Worm (Caenorhabditis elegans): ENCODE results near the gene F09C12.2.

The F09C12.2 gene

DNA sequence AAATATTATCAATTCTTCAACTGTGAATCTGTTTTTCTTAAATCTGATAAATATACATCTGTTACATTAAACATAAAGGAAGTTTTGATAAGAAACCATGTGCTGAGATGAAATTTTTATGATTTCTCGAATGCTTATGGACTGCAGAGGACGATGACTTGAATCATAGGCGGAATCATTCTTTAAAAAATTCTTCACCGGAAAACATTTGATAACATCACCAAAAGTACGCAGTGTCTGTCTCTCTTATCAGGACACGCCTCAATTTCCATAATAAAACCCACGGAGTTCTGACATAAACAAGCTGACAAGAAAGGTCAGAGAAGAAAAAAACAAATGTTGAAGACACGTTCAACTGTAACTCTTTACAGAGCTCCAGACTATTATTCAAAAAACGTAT, at the start of gene F09C12.2:
Gene F09C12.2 (plus strand): TSS at position 320 of the 400 bp plus-strand sequence.
- TF ChIP-seq unc-62 (GFP tag; optimal IDR thresholded peaks at IDR 0.05): no peak

DNA sequence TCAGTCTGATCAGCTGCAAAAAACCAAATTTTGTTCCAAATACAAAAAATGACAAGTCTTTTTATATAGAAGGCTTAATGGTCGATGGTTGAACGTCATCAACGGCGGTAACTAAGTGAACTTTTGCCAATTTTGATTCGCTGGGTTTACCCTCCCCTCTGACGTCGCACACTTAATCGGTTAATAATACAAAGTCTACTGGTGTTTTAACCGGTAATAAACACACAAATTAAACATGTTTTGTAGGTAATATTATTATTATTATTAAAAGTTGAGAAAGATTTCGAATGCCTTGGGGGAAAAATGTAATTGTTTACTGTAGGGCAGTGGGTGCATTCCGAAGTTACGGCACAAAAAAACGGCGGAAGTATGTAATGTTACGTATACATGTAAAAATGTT, 49.1 kb upstream of the F09C12.2 start, which contains the start of gene pho-12:
Gene pho-12 (minus strand): TSS at position 101 of the 400 bp plus-strand sequence.
- TF ChIP-seq unc-62 (GFP tag; optimal IDR thresholded peaks at IDR 0.05): no peak

DNA sequence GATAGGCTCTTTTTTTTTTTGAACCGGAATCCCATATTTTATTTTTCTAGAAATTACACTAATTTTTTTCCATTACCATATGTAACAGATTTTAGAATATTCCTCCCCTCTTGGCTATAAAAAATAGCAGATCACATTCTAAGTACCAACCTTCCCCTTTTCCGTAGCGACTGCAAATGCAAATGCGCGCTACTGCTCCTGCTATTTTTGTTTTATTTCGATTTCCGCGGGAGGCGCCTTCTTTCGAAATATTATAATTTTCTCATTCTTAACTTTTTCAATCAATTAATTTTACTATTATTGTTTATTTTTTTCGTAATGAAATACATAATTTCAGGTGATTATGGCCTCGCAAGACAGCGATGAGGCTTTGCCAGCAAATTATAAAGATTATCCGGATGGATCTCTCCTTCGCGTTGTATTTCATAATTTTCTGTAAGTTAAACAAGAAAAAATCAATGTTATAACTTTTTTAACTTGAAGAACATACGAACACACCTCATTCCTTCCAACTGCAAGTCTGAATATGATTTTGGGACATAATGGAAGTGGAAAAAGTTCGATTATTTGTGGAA, 47.9 kb upstream of the F09C12.2 start, which contains the start of gene smc-5:
Gene smc-5 (plus strand): TSS at position 332 of the 575 bp plus-strand sequence.
- no peak for TF ChIP-seq unc-62 (GFP tag; optimal IDR thresholded peaks at IDR 0.05)

DNA sequence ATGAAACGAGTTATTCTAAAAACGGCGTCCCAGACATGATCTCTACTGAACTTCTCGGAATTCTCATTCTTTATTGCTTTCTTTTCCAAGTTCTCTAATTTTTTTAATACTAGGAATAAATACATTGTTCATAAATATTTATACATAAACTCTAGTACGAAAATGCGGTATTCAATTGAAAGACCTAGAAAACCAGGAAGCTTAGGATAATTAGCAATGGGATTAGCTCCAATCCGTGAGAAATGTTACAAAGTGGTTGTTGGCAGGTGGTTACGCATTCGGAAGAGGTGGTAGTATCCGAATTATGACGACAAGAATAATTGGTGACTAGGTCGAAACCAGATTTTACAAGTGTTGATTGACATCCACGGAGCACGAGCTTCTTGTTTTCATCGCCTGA, 42.8 kb upstream of the F09C12.2 start:
- TF ChIP-seq unc-62 (GFP tag; optimal IDR thresholded peaks at IDR 0.05): no peak

DNA sequence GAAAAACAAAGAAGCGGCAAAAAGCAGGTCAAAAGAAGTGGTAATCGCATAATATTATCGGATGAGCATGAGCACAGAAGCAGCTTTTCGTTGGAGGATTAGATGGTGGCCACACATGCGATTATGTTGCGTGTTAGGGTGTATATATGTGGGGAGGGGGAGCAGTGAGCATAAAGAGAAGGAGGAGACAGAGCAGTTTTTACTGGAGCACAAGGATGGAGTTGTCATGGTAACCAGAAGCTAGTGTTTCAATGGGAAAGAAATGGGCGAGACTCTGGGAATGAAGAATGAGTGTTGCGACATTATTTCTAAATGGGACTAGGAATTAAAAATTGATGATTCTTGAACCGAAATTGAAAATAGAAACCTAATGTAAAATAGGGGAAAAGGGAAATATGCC, 41.9 kb upstream of the F09C12.2 start, which contains the start of gene C27A2.8:
Gene C27A2.8 (minus strand): TSS at position 117 of the 400 bp plus-strand sequence.
- TF ChIP-seq unc-62 (GFP tag; optimal IDR thresholded peaks at IDR 0.05): no peak

DNA sequence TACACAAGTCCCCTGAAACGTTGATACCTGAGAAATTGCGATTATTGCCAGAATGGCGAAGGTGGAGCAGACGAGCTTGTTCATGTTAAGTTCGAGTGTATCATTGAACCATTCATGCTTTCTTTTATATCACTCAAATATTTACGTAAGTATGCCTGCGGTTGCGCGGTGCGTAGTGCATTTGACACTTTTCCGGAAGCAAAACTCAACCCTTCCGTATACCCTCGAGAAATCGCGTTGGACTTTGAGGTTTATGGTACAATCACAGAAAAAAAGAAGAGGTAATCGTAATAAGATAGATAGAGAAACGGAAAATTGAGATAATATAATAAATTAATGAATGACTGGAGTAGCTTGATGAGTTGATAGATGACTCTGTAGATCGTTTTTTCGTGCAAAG, 40.3 kb upstream of the F09C12.2 start, which contains the start of gene idpb-2:
Gene idpb-2 (minus strand): TSS at position 101 of the 400 bp plus-strand sequence.
- no peak for TF ChIP-seq unc-62 (GFP tag; optimal IDR thresholded peaks at IDR 0.05)

DNA sequence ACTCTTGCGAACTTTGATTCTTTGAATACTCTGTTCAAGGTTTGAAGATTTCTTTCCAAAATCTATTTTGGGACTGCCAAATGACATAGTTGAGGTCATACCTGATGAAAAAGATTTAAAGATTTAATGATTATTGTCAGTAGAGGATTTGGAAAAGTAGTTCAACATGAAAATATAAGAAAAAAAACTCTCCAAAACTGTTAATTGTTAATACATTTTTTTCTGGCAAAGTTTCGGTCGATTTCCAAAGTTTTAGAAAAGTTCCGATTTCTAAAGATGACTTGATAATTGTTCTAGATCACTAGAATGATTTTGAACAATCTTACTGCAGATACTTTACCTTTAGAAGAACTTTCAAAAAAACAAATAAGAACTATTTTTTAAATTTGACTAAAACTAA, 38.5 kb upstream of the F09C12.2 start, which contains the start of gene C27A2.7:
Gene C27A2.7 (minus strand): TSS at position 101 of the 400 bp plus-strand sequence.
- TF ChIP-seq unc-62 (GFP tag; optimal IDR thresholded peaks at IDR 0.05): no peak

DNA sequence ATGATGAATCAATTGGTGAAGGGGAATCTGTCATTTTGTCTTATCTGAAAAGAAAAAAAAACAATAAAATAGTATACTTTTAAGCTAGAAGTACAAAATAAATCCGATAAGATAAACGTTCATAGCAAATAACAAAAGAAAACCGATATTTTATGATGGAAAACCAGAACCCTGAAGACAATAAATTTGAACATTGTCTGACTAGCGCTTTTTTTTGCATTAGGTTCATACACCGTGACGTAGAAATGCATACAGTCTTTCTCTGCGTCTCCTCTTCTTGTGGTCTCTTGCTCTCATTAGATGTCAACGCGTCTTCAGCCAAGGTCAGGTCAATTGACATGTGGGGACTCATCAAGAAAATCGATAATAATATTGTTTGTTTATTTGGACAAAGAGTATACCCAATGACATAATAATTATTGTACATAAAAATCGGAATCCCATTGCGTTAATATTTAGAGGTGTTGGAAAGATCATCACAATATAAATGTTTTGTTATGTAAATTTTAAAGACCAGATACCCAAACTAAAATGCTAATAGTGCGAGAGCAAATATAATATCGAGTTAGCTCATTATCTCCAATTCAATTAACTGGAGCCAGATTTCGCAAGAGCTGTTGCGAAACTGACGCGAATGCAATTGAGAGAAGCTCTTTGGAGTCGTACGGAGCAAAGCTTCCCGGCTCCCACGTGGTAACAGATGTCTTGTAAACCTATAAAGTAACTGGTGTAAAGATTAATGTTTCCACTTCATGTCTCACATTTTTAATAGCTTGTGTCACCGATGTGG, 28.5 kb upstream of the F09C12.2 start, which contains the start of gene dsh-2:
Gene dsh-2 (minus strand): TSS at position 51 of the 790 bp plus-strand sequence.
- no peak for TF ChIP-seq unc-62 (GFP tag; optimal IDR thresholded peaks at IDR 0.05)

DNA sequence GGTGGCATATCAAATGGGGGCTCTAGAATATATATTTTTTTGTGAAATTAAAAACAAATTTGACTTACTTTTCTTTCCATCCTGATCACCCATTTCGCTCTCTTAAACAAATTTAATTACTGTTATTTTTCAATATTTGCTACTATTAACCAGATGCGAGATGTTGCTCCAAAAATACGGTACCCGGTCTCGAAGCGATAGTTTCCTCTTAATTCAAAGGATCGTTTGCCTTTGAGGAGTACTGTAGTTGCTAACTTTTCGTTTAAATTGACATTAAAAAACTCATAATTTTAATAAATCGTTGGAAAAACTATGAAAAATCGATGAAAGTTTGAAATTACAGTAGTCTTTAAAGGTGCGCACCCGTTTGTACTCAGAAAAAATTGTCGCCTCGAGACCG, 26.5 kb upstream of the F09C12.2 start, which contains the start of gene C04G6.4:
Gene C04G6.4 (minus strand): TSS at position 101 of the 400 bp plus-strand sequence.
- TF ChIP-seq unc-62 (GFP tag; optimal IDR thresholded peaks at IDR 0.05): no peak

DNA sequence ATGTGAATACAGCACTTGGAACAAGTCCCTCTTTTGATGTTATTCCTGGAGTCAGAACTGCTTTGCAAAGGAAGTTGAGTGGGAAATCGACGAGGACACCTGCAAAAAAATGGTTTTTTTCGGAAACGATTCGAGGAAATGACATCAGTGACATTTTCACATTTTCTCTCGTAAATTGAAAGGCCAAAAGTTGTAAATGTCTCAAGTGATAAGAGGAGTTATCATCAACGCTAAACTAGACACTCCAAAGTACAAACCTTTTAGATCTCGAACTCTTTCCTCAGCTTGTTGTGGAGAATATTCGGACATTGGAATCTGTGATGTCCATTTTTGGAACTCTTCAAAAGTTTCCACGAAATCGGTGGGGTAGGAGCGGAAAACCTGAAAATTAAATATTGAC, 25.6 kb upstream of the F09C12.2 start:
- TF ChIP-seq unc-62 (GFP tag; optimal IDR thresholded peaks at IDR 0.05): no peak

DNA sequence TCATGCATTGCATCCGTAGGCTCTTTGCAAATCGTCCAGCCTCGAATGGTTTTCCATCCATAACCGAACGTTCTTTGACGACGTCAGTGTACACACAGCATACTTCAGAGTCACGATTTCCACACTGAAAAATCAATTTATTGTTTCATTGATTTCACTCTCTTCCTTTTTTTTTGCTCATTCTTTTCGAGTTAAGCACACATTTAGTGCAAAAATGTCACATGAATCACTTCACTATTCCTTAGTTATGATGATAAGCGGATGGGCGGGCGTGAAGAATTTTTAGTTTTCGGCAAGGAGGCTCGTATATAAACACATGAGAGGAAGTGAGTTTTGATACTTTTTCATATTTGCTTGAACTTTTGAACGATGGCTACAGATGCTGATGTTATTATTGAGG, 24.4 kb upstream of the F09C12.2 start, which contains the start of gene txt-9:
Gene txt-9 (plus strand): TSS at position 336 of the 400 bp plus-strand sequence.
- TF ChIP-seq unc-62 (GFP tag; optimal IDR thresholded peaks at IDR 0.05): no peak

DNA sequence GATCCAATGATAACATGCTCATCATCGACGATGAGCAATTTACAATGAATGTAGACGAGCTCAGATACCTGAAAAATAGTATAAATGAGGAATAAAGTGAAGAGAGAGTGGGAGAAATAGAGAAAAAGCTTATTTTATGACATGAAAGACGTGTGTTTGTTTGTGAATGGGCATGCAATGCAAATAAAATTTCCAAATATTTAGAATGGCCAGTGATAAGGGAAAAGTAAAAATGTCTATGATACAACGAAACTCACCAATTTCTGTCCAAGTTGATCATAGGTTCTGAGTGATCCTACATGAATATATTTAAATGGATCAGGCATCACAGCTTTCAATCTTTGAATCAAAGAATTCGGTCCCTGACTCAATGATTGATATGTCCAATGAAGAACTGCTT, 23.7 kb upstream of the F09C12.2 start:
- TF ChIP-seq unc-62 (GFP tag; optimal IDR thresholded peaks at IDR 0.05): no peak

DNA sequence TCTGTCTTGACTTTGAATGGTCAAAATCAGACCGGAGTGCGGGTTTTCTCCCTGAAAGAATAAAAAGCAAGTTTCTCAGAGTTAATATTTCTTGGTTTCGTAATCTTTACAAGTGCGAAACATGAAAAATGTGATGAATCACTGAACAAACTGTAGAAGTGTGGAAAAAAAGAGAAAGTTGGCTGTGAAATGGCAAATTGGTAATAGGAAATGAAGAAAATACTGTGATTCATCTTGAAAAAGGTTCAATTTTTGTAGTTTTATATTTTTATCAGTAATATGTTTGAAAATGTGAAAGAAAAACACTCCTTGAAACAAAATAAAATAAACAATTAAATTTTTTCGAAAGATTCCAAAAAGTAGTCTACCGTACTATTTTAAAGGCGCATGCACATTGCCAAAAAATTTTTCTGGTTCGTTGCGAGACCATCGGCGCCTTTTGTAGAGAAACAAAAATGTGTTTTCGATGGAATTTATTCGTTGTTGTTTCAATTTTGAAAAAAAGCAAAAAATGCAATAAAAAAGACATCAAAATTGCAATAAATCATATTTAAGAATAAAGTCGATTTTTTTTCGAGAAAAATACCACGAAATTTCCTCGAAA, 18.1 kb upstream of the F09C12.2 start, which contains the start of gene pld-1:
Gene pld-1 (minus strand): TSS at position 51 of the 604 bp plus-strand sequence.
- TF ChIP-seq unc-62 (GFP tag; optimal IDR thresholded peaks at IDR 0.05): no peak

DNA sequence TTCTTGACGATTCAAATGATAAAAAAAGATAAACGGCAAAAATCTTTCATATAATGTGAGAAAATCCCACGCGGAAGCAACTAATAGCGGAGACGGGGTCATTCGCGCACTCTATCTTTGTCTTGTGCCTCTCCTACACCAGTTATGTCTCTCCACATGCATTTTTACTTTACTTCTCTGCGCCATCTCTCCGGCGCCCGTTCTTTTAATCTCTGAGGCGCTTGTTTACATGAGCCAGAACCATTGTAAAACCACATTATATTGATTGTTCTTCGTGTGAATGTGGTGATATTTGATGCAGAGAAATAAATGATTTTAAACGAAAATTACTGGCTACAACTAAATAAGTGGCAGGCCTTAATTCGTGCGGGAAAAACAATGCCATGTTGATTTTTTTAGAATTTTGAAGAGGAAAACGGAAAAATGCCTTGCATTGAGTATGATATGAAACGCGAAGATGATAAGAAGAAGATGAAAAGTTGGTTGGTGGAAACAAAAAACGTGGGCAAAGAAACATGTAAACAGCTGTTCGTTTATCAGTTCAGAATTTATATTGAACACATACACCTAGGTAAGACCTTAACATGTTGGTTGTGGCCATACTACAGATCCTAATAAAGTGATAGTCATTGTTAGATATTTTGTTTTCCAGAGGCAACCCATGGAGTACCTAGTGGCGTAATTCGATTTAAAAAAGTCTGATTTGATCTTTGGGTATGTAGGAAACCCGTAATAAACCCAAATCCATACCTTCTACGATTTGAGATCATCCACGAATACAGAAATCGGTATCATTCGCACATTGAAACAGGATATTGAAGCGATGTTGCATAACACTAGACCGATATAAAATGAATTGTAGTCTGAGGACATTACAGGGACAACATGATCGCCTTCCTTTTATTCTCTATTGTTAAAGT, 17.2 kb upstream of the F09C12.2 start, which contains the start of gene C04G6.2:
Gene C04G6.2 (plus strand): TSS at position 870 of the 920 bp plus-strand sequence.
- no peak for TF ChIP-seq unc-62 (GFP tag; optimal IDR thresholded peaks at IDR 0.05)

DNA sequence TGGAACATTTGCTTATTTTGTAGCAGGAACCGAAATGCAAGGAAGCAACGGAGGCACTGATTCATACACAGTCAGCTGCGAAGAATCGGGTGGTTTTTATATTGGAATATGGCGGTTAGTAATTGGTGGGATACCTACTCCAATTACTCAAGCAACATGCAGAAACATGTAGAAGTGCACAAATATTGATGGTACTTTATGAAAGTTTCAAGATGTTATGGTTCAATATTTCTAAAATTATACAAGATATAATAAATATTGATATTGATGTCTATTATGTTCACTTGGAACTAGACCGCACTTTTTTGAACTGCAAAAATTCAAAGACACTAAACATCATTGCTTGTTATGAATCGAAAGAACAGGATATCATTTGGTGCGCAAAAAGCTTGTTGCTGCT, 15.9 kb upstream of the F09C12.2 start, which contains the start of gene C04G6.13:
Gene C04G6.13 (plus strand): TSS at position 301 of the 400 bp plus-strand sequence.
- TF ChIP-seq unc-62 (GFP tag; optimal IDR thresholded peaks at IDR 0.05): no peak
